Worm (Caenorhabditis elegans): ENCODE results near the gene F54B11.8.

The F54B11.8 gene

ce11 chrX:13592367-13592766, 11.4 kb downstream of the F54B11.8 start, which contains the start of gene F54B11.4:
F54B11.4 (plus strand) TSS chrX:13592667.
- no peak for TF ChIP-seq elt-2 (tag; optimal IDR thresholded peaks at IDR 0.05)
- no peak for TF ChIP-seq lsy-2 (tag; optimal IDR thresholded peaks at IDR 0.05)
- no peak for TF ChIP-seq ces-1 (GFP tag; optimal IDR thresholded peaks at IDR 0.05)
- TF ChIP-seq aha-1 (tag; optimal IDR thresholded peaks at IDR 0.05): no peak
- TF ChIP-seq pax-3 (tag; optimal IDR thresholded peaks at IDR 0.05): no peak
- TF ChIP-seq ztf-4 (tag; optimal IDR thresholded peaks at IDR 0.05): no peak
- TF ChIP-seq fkh-4 (tag; optimal IDR thresholded peaks at IDR 0.05; ENCODE audit: borderline replicate concordance): no peak

- no peak for TF ChIP-seq ceh-90 (tag; optimal IDR thresholded peaks at IDR 0.05)
- no peak for TF ChIP-seq unc-130 (tag; optimal IDR thresholded peaks at IDR 0.05)
- no peak for TF ChIP-seq nhr-84 (tag; optimal IDR thresholded peaks at IDR 0.05)
- no peak for TF ChIP-seq Y116A8C.19 (tag; optimal IDR thresholded peaks at IDR 0.05; ENCODE audit: borderline replicate concordance)
- TF ChIP-seq nhr-11 (tag; optimal IDR thresholded peaks at IDR 0.05): no peak
- no peak for TF ChIP-seq fkh-4 (tag; optimal IDR thresholded peaks at IDR 0.05; ENCODE audit: borderline replicate concordance)
- TF ChIP-seq ceh-8 (GFP tag; optimal IDR thresholded peaks at IDR 0.05): peak; percentile 35
Observed at ce11 chrX:13591953-13592352, 11.8 kb downstream of the F54B11.8 start.

- no peak for TF ChIP-seq tlp-1 (tag; optimal IDR thresholded peaks at IDR 0.05)
- TF ChIP-seq pqm-1 (tag; optimal IDR thresholded peaks at IDR 0.05): no peak
- TF ChIP-seq Y116A8C.19 (tag; optimal IDR thresholded peaks at IDR 0.05; ENCODE audit: borderline replicate concordance): no peak
- no peak for TF ChIP-seq unc-98 (GFP tag; IDR thresholded peaks at IDR 0.05)
- TF ChIP-seq hlh-4 (tag; optimal IDR thresholded peaks at IDR 0.05): no peak
- no peak for TF ChIP-seq fkh-8 (tag; optimal IDR thresholded peaks at IDR 0.05)
- TF ChIP-seq fkh-10 (GFP tag; optimal IDR thresholded peaks at IDR 0.05): no peak
- no peak for TF ChIP-seq ceh-88 (GFP tag; IDR thresholded peaks at IDR 0.05)
- no peak for TF ChIP-seq snpc-4 (tag; optimal IDR thresholded peaks at IDR 0.05)
- no peak for TF ChIP-seq aly-2 (tag; optimal IDR thresholded peaks at IDR 0.05)
- TF ChIP-seq lir-3 (tag; optimal IDR thresholded peaks at IDR 0.05; ENCODE audit: poor library complexity): no peak
- TF ChIP-seq grh-1 (GFP tag; IDR thresholded peaks at IDR 0.05): no peak
- no peak for TF ChIP-seq dpl-1 (GFP tag; optimal IDR thresholded peaks at IDR 0.05)
- no peak for TF ChIP-seq nhr-76 (tag; optimal IDR thresholded peaks at IDR 0.05)
- TF ChIP-seq nhr-11 (tag; optimal IDR thresholded peaks at IDR 0.05): no peak
- TF ChIP-seq sptf-1 (tag; optimal IDR thresholded peaks at IDR 0.05): no peak
- TF ChIP-seq C16A3.4 (tag; optimal IDR thresholded peaks at IDR 0.05): no peak
- no peak for TF ChIP-seq ztf-11 (tag; optimal IDR thresholded peaks at IDR 0.05)
Observed at ce11 chrX:13591175-13591574, 12.6 kb downstream of the F54B11.8 start, which contains the start of gene col-44. col-44 (plus strand) TSS chrX:13591475.

- TF ChIP-seq grh-1 (GFP tag; IDR thresholded peaks at IDR 0.05) (0 out of 2 replicates have a peak, but pooled peaks have one; percentile 17), skn-1 (tag; optimal IDR thresholded peaks at IDR 0.05) (no peak)
Observed at ce11 chrX:13590688-13591087, 13.0 kb downstream of the F54B11.8 start.

ce11 chrX:13589735-13590134, 14.0 kb downstream of the F54B11.8 start, which contains the start of gene col-9:
col-9 (plus strand) TSS chrX:13590035.
- TF ChIP-seq tlp-1 (tag; optimal IDR thresholded peaks at IDR 0.05) (no peak), elt-2 (tag; optimal IDR thresholded peaks at IDR 0.05) (no peak), lin-14 (GFP tag; optimal IDR thresholded peaks at IDR 0.05) (no peak), efl-1 (optimal IDR thresholded peaks at IDR 0.05) (no peak), efl-1 (GFP tag; optimal IDR thresholded peaks at IDR 0.05 in 1 of 2) (peak in 1 of 2 experiments; percentile 80), nhr-20 (tag; optimal IDR thresholded peaks at IDR 0.05) (no peak)
